Fruit fly (Drosophila melanogaster): ENCODE data around the gene CG2100.

Gene CG2100

DNA sequence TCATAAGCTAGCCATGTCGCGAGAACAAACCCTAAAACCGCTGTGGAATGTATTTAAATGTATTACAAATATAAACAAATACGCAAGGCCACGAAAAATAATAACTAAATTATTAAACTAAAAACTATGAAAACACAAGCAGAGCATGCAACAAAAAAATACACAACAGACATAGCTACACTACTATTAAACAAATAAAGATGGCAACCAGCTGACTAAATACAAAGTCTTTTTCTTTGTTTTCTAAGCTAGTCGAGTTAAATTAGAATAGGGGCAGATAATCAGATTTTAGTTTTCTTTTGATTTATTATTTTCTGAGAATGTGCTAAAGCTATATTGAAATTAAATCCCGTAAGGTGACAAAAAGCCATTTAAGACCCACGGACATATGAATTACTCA, 10.5 kb upstream of the CG2100 start (continued):
- TF ChIP-seq Bteb2 (GFP tag; optimal IDR thresholded peaks at IDR 0.05) (no peak), grau (tag; optimal IDR thresholded peaks at IDR 0.05) (no peak), Taf1 (GFP tag; IDR thresholded peaks at IDR 0.05) (no peak), CG10565 (GFP tag; optimal IDR thresholded peaks at IDR 0.05) (no peak), run (tag; optimal IDR thresholded peaks at IDR 0.05) (no peak), CG3407 (GFP tag; optimal IDR thresholded peaks at IDR 0.05) (peak; percentile 21), maf-S (GFP tag; optimal IDR thresholded peaks at IDR 0.05) (no peak), unpg (GFP tag; optimal IDR thresholded peaks at IDR 0.05) (peak; percentile 8), trh (GFP tag; optimal IDR thresholded peaks at IDR 0.05) (no peak), CG3281 (GFP tag; optimal IDR thresholded peaks at IDR 0.05) (peak; percentile 74), tx (GFP tag; optimal IDR thresholded peaks at IDR 0.05) (no peak), Nf-YA (GFP tag; IDR thresholded peaks at IDR 0.05) (no peak), pros (GFP tag; optimal IDR thresholded peaks at IDR 0.05) (no peak), hkb (optimal IDR thresholded peaks at IDR 0.05) (no peak), hkb (GFP tag; IDR thresholded peaks at IDR 0.05) (no peak), Xbp1 (GFP tag; optimal IDR thresholded peaks at IDR 0.05) (no peak), ara (GFP tag; IDR thresholded peaks at IDR 0.05) (no peak), dmrt11E (tag; optimal IDR thresholded peaks at IDR 0.05) (no peak), CG4328 (GFP tag; optimal IDR thresholded peaks at IDR 0.05) (peak; percentile 44), Rx (GFP tag; IDR thresholded peaks at IDR 0.05) (no peak), gcm (GFP tag; optimal IDR thresholded peaks at IDR 0.05) (no peak), sens-2 (GFP tag; IDR thresholded peaks at IDR 0.05) (no peak), CG33557 (GFP tag; optimal IDR thresholded peaks at IDR 0.05) (no peak), CG2120 (GFP tag; optimal IDR thresholded peaks at IDR 0.05) (peak; percentile 37), CG31441 (GFP tag; IDR thresholded peaks at IDR 0.05) (no peak; the same call in 1 of the 2 replicates), NFAT (GFP tag; IDR thresholded peaks at IDR 0.05) (no peak), CG14710 (tag; optimal IDR thresholded peaks at IDR 0.05) (no peak), CG2875 (GFP tag; optimal IDR thresholded peaks at IDR 0.05) (peak; percentile 36), eve (GFP tag; optimal IDR thresholded peaks at IDR 0.05) (no peak), zf30C (GFP tag; optimal IDR thresholded peaks at IDR 0.05) (no peak), nerfin-1 (tag; optimal IDR thresholded peaks at IDR 0.05) (no peak), zen2 (GFP tag; IDR thresholded peaks at IDR 0.05; ENCODE audit: partially characterized antibody) (no peak), CHES-1-like (GFP tag; optimal IDR thresholded peaks at IDR 0.05) (no peak), CG34376 (GFP tag; optimal IDR thresholded peaks at IDR 0.05) (peak; percentile 64), CG17359 (tag; optimal IDR thresholded peaks at IDR 0.05) (peak; percentile 36), en (GFP tag; optimal IDR thresholded peaks at IDR 0.05) (no peak), CG32767 (GFP tag; IDR thresholded peaks at IDR 0.05) (no peak), Bdp1 (GFP tag; optimal IDR thresholded peaks at IDR 0.05) (no peak), cg (GFP tag; optimal IDR thresholded peaks at IDR 0.05) (no peak), CG12071 (GFP tag; optimal IDR thresholded peaks at IDR 0.05) (no peak), CG15696 (tag; optimal IDR thresholded peaks at IDR 0.05) (no peak), vnd (GFP tag; IDR thresholded peaks at IDR 0.05; ENCODE audit: partially characterized antibody) (no peak), CG34422 (GFP tag; IDR thresholded peaks at IDR 0.05) (no peak), Mrtf (GFP tag; IDR thresholded peaks at IDR 0.05) (no peak), MTF-1 (GFP tag; optimal IDR thresholded peaks at IDR 0.05; ENCODE audit: borderline replicate concordance) (peak; percentile 18), Hey (tag; optimal IDR thresholded peaks at IDR 0.05) (no peak), CG5953 (GFP tag; IDR thresholded peaks at IDR 0.05) (no peak), CG31365 (tag; optimal IDR thresholded peaks at IDR 0.05) (no peak), CG30403 (GFP tag; optimal IDR thresholded peaks at IDR 0.05) (no peak), pum (GFP tag; optimal IDR thresholded peaks at IDR 0.05) (no peak), CG15514 (GFP tag; optimal IDR thresholded peaks at IDR 0.05) (peak; percentile 63), CG11247 (GFP tag; IDR thresholded peaks at IDR 0.05) (no peak)

Measured in whole organism, embryonic.